Worm (Caenorhabditis elegans) whole organism, L4/young adult: ENCODE results near the gene F54D5.7.

Experiments used
- W03F9.2 ChIP-seq: fragments of 150-350 bp; optimal IDR thresholded peaks from 2 replicates; lab custom pipeline; 2014; ENCODE audit warnings: missing biosample characterization, missing genetic modification characterization
- dao-5 ChIP-seq: sonication (generic microtip); optimal IDR thresholded peaks from 2 replicates; lab custom pipeline; 2016; ENCODE audit warnings: missing genotype, missing genetic modification characterization, moderate library complexity, missing compliant biosample characterization
- him-1 ChIP-seq: sonication (generic microtip); optimal IDR thresholded peaks from 2 replicates; lab custom pipeline; 2016; ENCODE audit warnings: missing genotype, missing genetic modification reagents, missing genetic modification characterization, missing compliant biosample characterization

DNA sequence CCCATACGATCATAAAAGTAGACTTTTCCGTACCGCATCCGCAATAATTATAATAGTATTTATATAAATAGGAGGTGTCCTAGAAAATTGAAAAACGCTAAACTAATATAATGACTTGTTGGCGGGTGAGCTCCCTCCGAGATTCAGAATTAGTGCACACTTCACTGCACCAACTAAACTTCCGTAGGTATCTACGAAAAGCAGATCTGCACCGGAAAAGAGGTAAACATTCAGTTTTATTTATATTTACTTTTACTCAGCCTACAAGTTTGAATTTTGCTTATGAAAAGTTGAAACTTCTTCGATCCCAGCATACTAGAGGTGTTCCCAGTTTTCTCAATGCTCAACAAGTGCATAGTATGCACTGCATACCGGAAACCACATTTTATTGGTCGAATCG lies 44.7 kb downstream of the F54D5.7 start, which contains the start of gene F07A11.1:
- TF ChIP-seq him-1 (tag; lab: Kevin White, UChicago) = no peak
- no peak for TF ChIP-seq W03F9.2 (tag; lab: Kevin White, UChicago)
- TF ChIP-seq dao-5 (tag; lab: Kevin White, UChicago) = no peak
